Worm (Caenorhabditis elegans) whole organism, late embryonic: Measurements from ENCODE around the gene F17A2.16.

Experiments used
- C38D4.7 ChIP-seq: fragments of 200-800 bp; sonication (Bioruptor generic); optimal IDR thresholded peaks from 2 replicates; lab custom pipeline; 2018; ENCODE audit warnings: mild to moderate bottlenecking, missing genetic modification characterization, moderate library complexity, missing compliant biosample characterization
- T23F11.4 ChIP-seq: fragments of 200-800 bp; sonication (Bioruptor generic); optimal IDR thresholded peaks from 2 replicates; lab custom pipeline; 2018; ENCODE audit warnings: mild to moderate bottlenecking, missing genetic modification characterization, missing compliant biosample characterization
- ama-1 ChIP-seq: fragments of 150-350 bp; optimal IDR thresholded peaks from 2 replicates; lab custom pipeline; 2014
- elt-2 ChIP-seq: sonication (generic microtip); optimal IDR thresholded peaks from 2 replicates; lab custom pipeline; 2016; ENCODE audit warnings: missing genetic modification reagents, missing genetic modification characterization, missing compliant biosample characterization
- fkh-10 ChIP-seq: fragments of 150-350 bp; optimal IDR thresholded peaks from 2 replicates; lab custom pipeline; 2014; ENCODE audit warnings: missing biosample characterization, missing genetic modification reagents, missing genetic modification characterization
- gmeb-2 ChIP-seq: sonication (generic microtip); optimal IDR thresholded peaks from 2 replicates; lab custom pipeline; 2016; ENCODE audit warnings: missing genetic modification characterization, inconsistent platforms, missing compliant biosample characterization
- nfya-1 ChIP-seq: sonication (generic microtip); optimal IDR thresholded peaks from 2 replicates; lab custom pipeline; 2017; ENCODE audit warnings: missing genetic modification characterization, mild to moderate bottlenecking, missing compliant biosample characterization, antibody characterized with exemption, moderate library complexity
- pha-4 ChIP-seq: fragments of 150-350 bp; optimal IDR thresholded peaks from 2 replicates; lab custom pipeline; 2018; ENCODE audit warnings: missing biosample characterization, missing genetic modification reagents, missing genetic modification characterization
- sox-2 ChIP-seq: fragments of 200-800 bp; sonication (Bioruptor generic); IDR thresholded peaks from 2 replicates; pipeline ENCODE4 v1.3.6; 2022; ENCODE audit warnings: missing genetic modification reagents, missing genetic modification characterization, missing compliant biosample characterization
- sox-4 ChIP-seq: sonication (generic microtip); optimal IDR thresholded peaks from 2 replicates; lab custom pipeline; 2017; ENCODE audit warnings: mild to moderate bottlenecking, missing genetic modification characterization, inconsistent platforms, missing compliant biosample characterization
- tbx-2 ChIP-seq: sonication (generic microtip); optimal IDR thresholded peaks from 2 replicates; lab custom pipeline; 2016; ENCODE audit warnings: missing genetic modification characterization, missing compliant biosample characterization
- ttx-3 ChIP-seq: sonication (generic microtip); optimal IDR thresholded peaks from 2 replicates; lab custom pipeline; 2016; ENCODE audit warnings: missing genetic modification reagents, missing genetic modification characterization, missing compliant biosample characterization
- unc-55 ChIP-seq: sonication (generic microtip); optimal IDR thresholded peaks from 2 replicates; lab custom pipeline; 2017; ENCODE audit warnings: missing biosample characterization, missing genetic modification reagents, missing genetic modification characterization
- unc-86 ChIP-seq: sonication (generic microtip); optimal IDR thresholded peaks from 2 replicates; lab custom pipeline; 2016; ENCODE audit warnings: missing genetic modification characterization, missing compliant biosample characterization

DNA sequence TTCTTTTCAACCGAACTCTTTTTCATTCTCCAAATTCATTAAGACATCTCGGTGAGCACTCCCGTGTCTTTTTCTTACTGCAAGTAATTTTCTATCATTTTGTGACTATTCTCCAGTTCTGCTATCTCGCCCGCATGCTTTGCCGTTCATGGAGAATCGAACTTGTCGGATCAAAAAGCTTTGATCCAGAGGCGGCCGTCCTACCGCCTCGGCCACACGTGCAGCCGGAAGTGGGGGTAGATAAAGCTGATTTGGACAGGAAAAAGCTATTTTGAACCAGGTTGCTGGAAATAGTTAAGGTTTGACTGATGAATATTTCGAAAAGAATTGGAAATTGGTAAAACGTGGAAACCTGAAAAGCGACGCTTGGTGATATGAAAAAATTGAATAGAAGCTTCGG lies 4.0 kb upstream of the F17A2.16 start:
- TF ChIP-seq fkh-10 (GFP tag; lab: Kevin White, UChicago) (no peak), sox-4 (tag; lab: Kevin White, UChicago) (no peak), nfya-1 (no peak), elt-2 (tag; lab: Kevin White, UChicago) (no peak), sox-2 (GFP tag; lab: Robert Waterston, UW) (no peak), unc-55 (GFP tag; lab: Kevin White, UChicago) (no peak), tbx-2 (no peak), unc-86 (tag; lab: Kevin White, UChicago) (no peak), ttx-3 (tag; lab: Kevin White, UChicago) (no peak), T23F11.4 (GFP tag; lab: Kevin White, UChicago) (no peak), C38D4.7 (GFP tag; lab: Kevin White, UChicago) (no peak), pha-4 (no peak), ama-1 (lab: Kevin White, UChicago) (no peak), gmeb-2 (no peak)
